Fruit fly (Drosophila melanogaster): ENCODE results near the gene Ldaf1.

DNA sequence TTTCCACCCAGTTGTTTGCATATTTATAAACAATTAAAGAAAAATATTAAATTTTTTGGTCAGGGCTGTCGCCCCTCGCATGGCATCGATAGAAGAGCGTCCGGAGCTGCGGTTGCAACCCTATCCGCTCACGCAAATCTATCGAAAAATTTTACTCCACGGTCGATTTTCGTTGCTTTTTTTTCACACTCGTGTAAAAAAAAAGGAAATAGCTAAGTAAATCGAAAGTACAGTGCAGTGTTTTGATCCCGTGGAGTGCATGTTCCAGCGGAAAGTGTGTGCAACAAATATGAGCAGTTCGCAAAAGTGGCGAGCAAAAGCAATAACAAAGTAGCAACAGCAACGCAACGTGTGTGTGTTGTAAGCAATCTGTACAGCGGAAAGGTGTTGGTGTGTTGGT, 7.0 kb upstream of the Ldaf1 start, which contains the start of the genes Edem1 and Rbcn-3B:
- TF ChIP-seq cic (GFP tag; optimal IDR thresholded peaks at IDR 0.05), result no peak
- no peak for TF ChIP-seq Crg-1 (GFP tag; optimal IDR thresholded peaks at IDR 0.05)
- no peak for TF ChIP-seq toe (GFP tag; optimal IDR thresholded peaks at IDR 0.05)
- TF ChIP-seq CG11617 (GFP tag; optimal IDR thresholded peaks at IDR 0.05), result no peak
- no peak for TF ChIP-seq CG33017 (tag; optimal IDR thresholded peaks at IDR 0.05)
- no peak for TF ChIP-seq CG1620 (GFP tag; optimal IDR thresholded peaks at IDR 0.05)
- TF ChIP-seq cnc (optimal IDR thresholded peaks at IDR 0.05), result no peak

Measured in whole organism, adult.